Fruit fly (Drosophila melanogaster) whole organism, prepupa: ENCODE measurements around the gene Rbp1-like.
A peak's percentile ranks its signal among the peaks of the same experiment; 100 is the strongest.

Experiments used
- Blimp-1 ChIP-seq: fragments of 200-800 bp; sonication (Bioruptor generic); optimal IDR thresholded peaks from 3 replicates; lab custom pipeline; 2017; ENCODE audit warnings: missing biosample characterization, missing genetic modification characterization, mild to moderate bottlenecking, moderate library complexity, missing genetic modification reagents
- CG10669 ChIP-seq: fragments of 200-800 bp; sonication (Bioruptor generic); optimal IDR thresholded peaks from 3 replicates; lab custom pipeline; 2018; ENCODE audit warnings: missing biosample characterization, mild to moderate bottlenecking, missing genetic modification characterization, moderate library complexity
- CG11762 ChIP-seq: fragments of 200-800 bp; sonication (Bioruptor generic); optimal IDR thresholded peaks from 3 replicates; lab custom pipeline; 2016; ENCODE audit warnings: missing biosample characterization, missing genetic modification characterization; ENCODE audit not compliant: insufficient read depth
- CG11902 ChIP-seq: fragments of 200-800 bp; sonication (Bioruptor generic); optimal IDR thresholded peaks from 3 replicates; lab custom pipeline; 2016; ENCODE audit warnings: missing biosample characterization, missing genetic modification characterization
- CG15336 ChIP-seq: fragments of 200-800 bp; sonication (Bioruptor generic); IDR thresholded peaks from 2 replicates; pipeline ENCODE4 v1.3.6; 2022; ENCODE audit warnings: missing biosample characterization, missing genetic modification characterization
- CG3032 ChIP-seq: fragments of 200-800 bp; optimal IDR thresholded peaks from 2 replicates; lab custom pipeline; 2019; ENCODE audit warnings: missing biosample characterization, mild to moderate bottlenecking, missing genetic modification characterization, moderate library complexity
- CG32006 ChIP-seq: fragments of 200-800 bp; sonication (Bioruptor generic); optimal IDR thresholded peaks from 3 replicates; lab custom pipeline; 2017; ENCODE audit warnings: missing biosample characterization, mild to moderate bottlenecking, missing genetic modification characterization
- CG34406 ChIP-seq: fragments of 200-800 bp; sonication (Bioruptor generic); optimal IDR thresholded peaks from 3 replicates; lab custom pipeline; 2016; ENCODE audit warnings: missing biosample characterization, missing genetic modification characterization
- CG3919 ChIP-seq: fragments of 200-800 bp; sonication (Bioruptor generic); optimal IDR thresholded peaks from 3 replicates; lab custom pipeline; 2016; ENCODE audit warnings: missing biosample characterization, missing genetic modification characterization
- CG4318 ChIP-seq: fragments of 200-800 bp; sonication (Bioruptor generic); optimal IDR thresholded peaks from 3 replicates; lab custom pipeline; 2017; ENCODE audit warnings: missing biosample characterization, mild to moderate bottlenecking, missing genetic modification characterization
- CG6163 ChIP-seq: fragments of 200-800 bp; sonication (Bioruptor generic); IDR thresholded peaks from 3 replicates; pipeline ENCODE4 v1.3.6; 2022; ENCODE audit warnings: missing biosample characterization, missing genetic modification characterization
- CG6792 ChIP-seq: fragments of 200-800 bp; sonication (Bioruptor generic); optimal IDR thresholded peaks from 3 replicates; lab custom pipeline; 2016; ENCODE audit warnings: missing biosample characterization, missing genetic modification characterization
- CG6808 ChIP-seq: fragments of 200-800 bp; sonication (Bioruptor generic); optimal IDR thresholded peaks from 3 replicates; lab custom pipeline; 2017; ENCODE audit warnings: missing biosample characterization, missing genetic modification characterization, mild to moderate bottlenecking, moderate library complexity, missing genetic modification reagents
- CG7368 ChIP-seq: fragments of 200-800 bp; sonication (Bioruptor generic); optimal IDR thresholded peaks from 3 replicates; lab custom pipeline; 2016; ENCODE audit warnings: missing biosample characterization, missing genetic modification characterization
- CG8119 ChIP-seq: fragments of 200-800 bp; sonication (Bioruptor generic); IDR thresholded peaks from 3 replicates; pipeline ENCODE4 v1.3.6; 2022; ENCODE audit warnings: missing biosample characterization, missing genetic modification characterization
- CG8319 ChIP-seq: fragments of 200-800 bp; sonication (Bioruptor generic); optimal IDR thresholded peaks from 3 replicates; lab custom pipeline; 2016; ENCODE audit warnings: missing biosample characterization, missing genetic modification characterization
- CG9139 ChIP-seq: fragments of 200-800 bp; sonication (Bioruptor generic); optimal IDR thresholded peaks from 3 replicates; lab custom pipeline; 2017; ENCODE audit warnings: missing biosample characterization, mild to moderate bottlenecking, missing genetic modification characterization
- Eip75B ChIP-seq: fragments of 200-800 bp; sonication (Bioruptor generic); optimal IDR thresholded peaks from 3 replicates; lab custom pipeline; 2016; ENCODE audit warnings: missing biosample characterization, missing genetic modification characterization
- Eip78C ChIP-seq: fragments of 200-800 bp; sonication (Bioruptor generic); peaks from one replicate; lab custom pipeline; 2016; ENCODE audit warnings: missing biosample characterization, missing genetic modification characterization
- Eip93F ChIP-seq: fragments of 200-800 bp; sonication (Bioruptor generic); optimal IDR thresholded peaks from 2 replicates; lab custom pipeline; 2016; ENCODE audit warnings: missing biosample characterization, mild to moderate bottlenecking, missing genetic modification characterization
- Ets21C ChIP-seq: fragments of 200-800 bp; sonication (Bioruptor generic); optimal IDR thresholded peaks from 3 replicates; lab custom pipeline; 2016; ENCODE audit warnings: missing biosample characterization, missing genetic modification characterization
- Gug ChIP-seq: fragments of 200-800 bp; sonication (Bioruptor generic); IDR thresholded peaks from 2 replicates; pipeline ENCODE4 v1.3.6; 2022; ENCODE audit warnings: missing biosample characterization, missing genetic modification characterization
- Hr39 ChIP-seq: fragments of 200-800 bp; sonication (Bioruptor generic); optimal IDR thresholded peaks from 2 replicates; lab custom pipeline; 2016; ENCODE audit warnings: missing biosample characterization, missing genetic modification characterization
- Hr4 ChIP-seq: fragments of 200-800 bp; sonication (Bioruptor generic); optimal IDR thresholded peaks from 3 replicates; lab custom pipeline; 2016; ENCODE audit warnings: missing biosample characterization, missing genetic modification characterization
- Lpt ChIP-seq: fragments of 200-800 bp; sonication (Bioruptor generic); optimal IDR thresholded peaks from 3 replicates; lab custom pipeline; 2016; ENCODE audit warnings: missing biosample characterization, missing genetic modification characterization
- Met ChIP-seq: fragments of 200-800 bp; sonication (Bioruptor generic); optimal IDR thresholded peaks from 3 replicates; lab custom pipeline; 2016; ENCODE audit warnings: missing biosample characterization, missing genetic modification characterization
- Smox ChIP-seq: fragments of 200-800 bp; sonication (Bioruptor generic); optimal IDR thresholded peaks from 3 replicates; lab custom pipeline; 2016; ENCODE audit warnings: missing biosample characterization, missing genetic modification characterization
- Sox15 ChIP-seq: fragments of 200-800 bp; sonication (Bioruptor generic); optimal IDR thresholded peaks from 3 replicates; lab custom pipeline; 2016; ENCODE audit warnings: missing biosample characterization, missing genetic modification characterization
- achi ChIP-seq: fragments of 200-800 bp; sonication (Bioruptor generic); optimal IDR thresholded peaks from 3 replicates; lab custom pipeline; 2016; ENCODE audit warnings: missing biosample characterization, missing genetic modification characterization
- acj6 ChIP-seq: fragments of 200-800 bp; sonication (Bioruptor generic); optimal IDR thresholded peaks from 3 replicates; lab custom pipeline; 2016; ENCODE audit warnings: missing biosample characterization, missing genetic modification characterization
- dac ChIP-seq: fragments of 200-800 bp; sonication (Bioruptor generic); optimal IDR thresholded peaks from 2 replicates; lab custom pipeline; 2017; ENCODE audit warnings: missing biosample characterization, mild to moderate bottlenecking, missing genetic modification characterization
- eg ChIP-seq: fragments of 200-800 bp; sonication (Bioruptor generic); IDR thresholded peaks from 3 replicates; pipeline ENCODE4 v1.3.6; 2022; ENCODE audit warnings: missing biosample characterization, missing genetic modification characterization
- esn ChIP-seq: fragments of 200-800 bp; sonication (Bioruptor generic); optimal IDR thresholded peaks from 2 replicates; lab custom pipeline; 2016; ENCODE audit warnings: missing biosample characterization, mild to moderate bottlenecking, missing genetic modification characterization, moderate library complexity
- fd59A ChIP-seq: fragments of 200-800 bp; sonication (Bioruptor generic); optimal IDR thresholded peaks from 2 replicates; lab custom pipeline; 2017; ENCODE audit warnings: missing biosample characterization, mild to moderate bottlenecking, missing genetic modification characterization, missing genetic modification reagents
- fkh ChIP-seq: fragments of 200-800 bp; sonication (Bioruptor generic); optimal IDR thresholded peaks from 3 replicates; lab custom pipeline; 2017; ENCODE audit warnings: missing biosample characterization, mild to moderate bottlenecking, missing genetic modification characterization, moderate library complexity
- lz ChIP-seq: fragments of 200-800 bp; sonication (Bioruptor generic); optimal IDR thresholded peaks from 3 replicates; lab custom pipeline; 2016; ENCODE audit warnings: missing biosample characterization, missing genetic modification characterization
- net ChIP-seq: fragments of 200-800 bp; sonication (Bioruptor generic); optimal IDR thresholded peaks from 3 replicates; lab custom pipeline; 2016; ENCODE audit warnings: missing biosample characterization, missing genetic modification characterization
- pdm3 ChIP-seq: fragments of 200-800 bp; sonication (Bioruptor generic); optimal IDR thresholded peaks from 3 replicates; lab custom pipeline; 2016; ENCODE audit warnings: missing biosample characterization, missing genetic modification characterization
- ss ChIP-seq, 2 experiments: fragments of 200-800 bp; sonication (Bioruptor generic); optimal IDR thresholded peaks; 2 replicates in 1 of 2; 3 replicates in 1 of 2; lab custom pipeline; 2017 to 2018; ENCODE audit warnings: mild to moderate bottlenecking in 2 of 2, missing biosample characterization in 2 of 2, missing genetic modification characterization in 2 of 2, moderate library complexity in 1 of 2
- svp ChIP-seq: fragments of 200-800 bp; sonication (Bioruptor generic); peaks from one replicate; lab custom pipeline; 2016; ENCODE audit warnings: missing biosample characterization, missing genetic modification characterization
- vri ChIP-seq: fragments of 200-800 bp; sonication (Bioruptor generic); optimal IDR thresholded peaks from 3 replicates; lab custom pipeline; 2016; ENCODE audit warnings: missing biosample characterization, mild to moderate bottlenecking, missing genetic modification characterization

Rbp1-like gene

DNA sequence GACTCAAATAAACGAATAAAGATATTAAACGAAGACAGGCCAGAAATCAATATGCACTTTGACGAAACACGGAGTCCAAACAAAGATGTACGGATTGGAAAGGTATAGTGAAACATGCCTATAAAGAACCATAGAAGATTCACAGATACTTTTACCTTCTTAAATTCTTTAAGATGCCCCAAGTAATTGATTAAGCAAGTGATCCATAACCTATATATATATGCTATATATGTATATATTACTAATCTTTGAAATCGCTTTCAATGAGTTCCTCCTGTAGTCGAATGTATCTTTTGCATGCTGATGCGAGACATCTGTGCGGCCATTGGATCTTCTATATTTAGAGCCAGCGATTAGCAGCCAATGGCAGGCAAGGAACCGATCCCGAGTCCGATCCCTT lies 16.5 kb downstream of the Rbp1-like start, which contains the start of gene dmrt11E (continued):
- TF ChIP-seq vri (GFP tag; lab: Kevin White, UChicago) (no peak), achi (GFP tag; lab: Kevin White, UChicago) (peak; percentile 31), lz (GFP tag; lab: Kevin White, UChicago) (no peak), fd59A (GFP tag; lab: Kevin White, UChicago) (peak; percentile 20), Ets21C (GFP tag; lab: Kevin White, UChicago) (no peak), CG9139 (GFP tag; lab: Kevin White, UChicago) (no peak), Hr39 (no peak), ss (GFP tag; optimal IDR thresholded peaks at IDR 0.05; lab: Kevin White, UChicago) (peak; percentile 41 to 46), CG6163 (GFP tag; lab: Robert Waterston, UW) (peak; percentile 61), CG34406 (GFP tag; lab: Kevin White, UChicago) (peak; percentile 21), Smox (GFP tag; lab: Kevin White, UChicago) (no peak), dac (GFP tag; lab: Kevin White, UChicago) (no peak), svp (GFP tag; lab: Kevin White, UChicago) (no peak), net (GFP tag; lab: Kevin White, UChicago) (no peak), Eip93F (no peak), pdm3 (GFP tag; lab: Kevin White, UChicago) (peak; percentile 22)

DNA sequence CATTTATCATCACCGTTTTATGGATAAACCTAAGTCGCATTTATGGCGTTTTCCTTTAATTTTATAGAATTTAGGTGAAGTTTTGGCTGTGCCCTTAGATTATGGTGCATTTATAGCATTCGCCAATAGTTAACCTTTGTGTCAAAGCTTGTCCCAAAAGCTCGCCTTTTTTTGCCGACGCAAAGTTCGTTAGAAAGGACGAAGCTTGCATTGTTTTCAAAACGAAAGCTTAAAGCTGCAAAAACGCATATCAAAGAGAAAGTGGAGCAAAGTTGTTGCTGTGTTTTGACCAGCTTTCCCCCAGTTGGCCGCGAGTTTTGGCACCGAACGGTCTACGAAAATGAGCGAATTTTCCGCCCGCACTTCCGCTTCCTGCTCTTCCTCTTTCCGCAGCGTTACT lies 25.7 kb downstream of the Rbp1-like start, which contains the start of gene Syt12:
Gene Syt12, plus strand, starts transcription at position 301 of the 400 bp plus-strand sequence.
- TF ChIP-seq Eip78C (GFP tag; lab: Kevin White, UChicago) (peak; percentile 45), fkh (no peak)

- peak; percentile 37 for TF ChIP-seq Eip78C (GFP tag; lab: Kevin White, UChicago)
- TF ChIP-seq fkh, result no peak
- TF ChIP-seq, all 60 proteins: peak for 1
These were observed 26.4 kb downstream of the Rbp1-like start for dm6 chrX:13358240-13358799.

- TF ChIP-seq svp (GFP tag; lab: Kevin White, UChicago) (no peak), CG10669 (GFP tag; lab: Kevin White, UChicago) (no peak), Gug (GFP tag; lab: Robert Waterston, UW) (no peak), CG6792 (no peak), Hr4 (GFP tag; lab: Kevin White, UChicago) (no peak), CG11762 (no peak), esn (GFP tag; lab: Kevin White, UChicago) (no peak), Eip75B (GFP tag; lab: Kevin White, UChicago) (no peak), Eip93F (no peak), achi (GFP tag; lab: Kevin White, UChicago) (no peak), Lpt (GFP tag; lab: Kevin White, UChicago) (no peak), fd59A (GFP tag; lab: Kevin White, UChicago) (no peak), dac (GFP tag; lab: Kevin White, UChicago) (no peak), vri (GFP tag; lab: Kevin White, UChicago) (no peak), Sox15 (GFP tag; lab: Kevin White, UChicago) (no peak), CG4318 (GFP tag; lab: Kevin White, UChicago) (no peak), Eip78C (GFP tag; lab: Kevin White, UChicago) (no peak), CG6808 (GFP tag; lab: Kevin White, UChicago) (no peak), CG11902 (GFP tag; lab: Kevin White, UChicago) (no peak), CG15336 (no peak)
These were observed 37.7 kb downstream of the Rbp1-like start for dm6 chrX:13346998-13347397.

DNA sequence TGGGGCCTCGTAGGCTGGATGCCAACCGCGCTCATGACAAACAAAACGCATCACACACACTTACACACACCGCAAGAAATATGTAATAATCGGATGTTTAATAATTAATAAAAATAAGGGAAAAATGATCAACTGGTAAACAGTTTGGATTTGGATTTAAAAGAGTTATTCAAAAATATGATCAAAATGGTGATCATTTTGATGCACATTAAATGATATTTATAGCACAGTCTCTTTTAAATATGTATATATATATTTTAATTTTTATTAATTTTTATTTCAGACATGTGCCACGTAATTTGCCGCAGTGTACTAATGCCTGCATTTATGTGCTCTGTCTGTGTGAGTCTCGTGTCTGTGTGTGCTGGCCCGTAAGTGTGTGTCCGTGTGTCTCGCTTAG lies 39.4 kb downstream of the Rbp1-like start:
- TF ChIP-seq lz (GFP tag; lab: Kevin White, UChicago) (no peak), vri (GFP tag; lab: Kevin White, UChicago) (no peak), Lpt (GFP tag; lab: Kevin White, UChicago) (no peak), CG3919 (GFP tag; lab: Kevin White, UChicago) (no peak), Hr4 (GFP tag; lab: Kevin White, UChicago) (no peak), acj6 (GFP tag; lab: Kevin White, UChicago) (peak; percentile 37), CG7368 (GFP tag; lab: Kevin White, UChicago) (no peak), eg (GFP tag; lab: Robert Waterston, UW) (peak; percentile 21; the same call in 1 of the 3 replicates), svp (GFP tag; lab: Kevin White, UChicago) (no peak), ss (GFP tag; optimal IDR thresholded peaks at IDR 0.05; lab: Kevin White, UChicago) (peak; percentile 45 to 65), CG3032 (peak; percentile 61), fkh (no peak), CG8119 (GFP tag; lab: Robert Waterston, UW) (peak; percentile 47; the same call in 1 of the 3 replicates), CG9139 (GFP tag; lab: Kevin White, UChicago) (peak; percentile 15), CG8319 (GFP tag; lab: Kevin White, UChicago) (no peak), CG6808 (GFP tag; lab: Kevin White, UChicago) (peak; percentile 43), Ets21C (GFP tag; lab: Kevin White, UChicago) (no peak), Blimp-1 (GFP tag; lab: Kevin White, UChicago) (no peak), CG32006 (GFP tag; lab: Kevin White, UChicago) (peak; percentile 60), esn (GFP tag; lab: Kevin White, UChicago) (no peak), achi (GFP tag; lab: Kevin White, UChicago) (peak; percentile 27), CG10669 (GFP tag; lab: Kevin White, UChicago) (peak; percentile 20), CG6163 (GFP tag; lab: Robert Waterston, UW) (no peak), Met (no peak)
